Worm (Caenorhabditis elegans): ENCODE results near the gene T24B8.4.

- TF ChIP-seq elt-3 (tag; optimal IDR thresholded peaks at IDR 0.05) (no peak), tbx-2 (tag; optimal IDR thresholded peaks at IDR 0.05) (no peak), fkh-10 (GFP tag; optimal IDR thresholded peaks at IDR 0.05) (no peak), isw-1 (GFP tag; IDR thresholded peaks at IDR 0.05) (no peak), ces-1 (GFP tag; optimal IDR thresholded peaks at IDR 0.05) (no peak), nhr-71 (tag; optimal IDR thresholded peaks at IDR 0.05) (no peak), C34B4.2 (tag; optimal IDR thresholded peaks at IDR 0.05) (no peak)
Observed at ce11 chrII:9086308-9086707, 15.7 kb upstream of the T24B8.4 start, which contains the start of gene hlh-3.

Data from whole organism, L1 larva.